Worm (Caenorhabditis elegans) whole organism, L2 larva: Measurements from ENCODE around the gene parp-2.

Source experiments
- Y55F3AM.14 ChIP-seq: fragments of 200-800 bp; sonication (Bioruptor generic); optimal IDR thresholded peaks from 2 replicates; lab custom pipeline; 2018; ENCODE audit warnings: mild to moderate bottlenecking, missing genetic modification characterization, missing compliant biosample characterization
- alr-1 ChIP-seq: fragments of 150-350 bp; optimal IDR thresholded peaks from 2 replicates; lab custom pipeline; 2014; ENCODE audit warnings: missing biosample characterization, missing genetic modification characterization
- blmp-1 ChIP-seq: sonication (generic microtip); optimal IDR thresholded peaks from 2 replicates; lab custom pipeline; 2017; ENCODE audit warnings: missing genetic modification characterization, mild to moderate bottlenecking, missing compliant biosample characterization, antibody characterized with exemption, moderate library complexity; ENCODE audit not compliant: insufficient read depth
- ceh-16 ChIP-seq: fragments of 150-350 bp; optimal IDR thresholded peaks from 2 replicates; lab custom pipeline; 2014; ENCODE audit warnings: missing biosample characterization, missing genetic modification characterization
- ceh-82 ChIP-seq: fragments of 150-350 bp; optimal IDR thresholded peaks from 2 replicates; lab custom pipeline; 2014; ENCODE audit warnings: missing biosample characterization, missing genetic modification characterization
- crh-2 ChIP-seq: sonication (generic microtip); optimal IDR thresholded peaks from 2 replicates; lab custom pipeline; 2017; ENCODE audit warnings: missing biosample characterization, missing genetic modification characterization
- dmd-4 ChIP-seq: sonication (generic microtip); optimal IDR thresholded peaks from 2 replicates; lab custom pipeline; 2017; ENCODE audit warnings: missing biosample characterization, missing genetic modification characterization
- egl-27 ChIP-seq: sonication (generic microtip); optimal IDR thresholded peaks from 3 replicates; lab custom pipeline; 2017; ENCODE audit warnings: missing biosample characterization, missing genetic modification reagents, missing genetic modification characterization
- fos-1 ChIP-seq: fragments of 150-350 bp; optimal IDR thresholded peaks from 2 replicates; lab custom pipeline; 2014; ENCODE audit warnings: missing biosample characterization, missing genetic modification characterization
- gmeb-1 ChIP-seq: fragments of 150-350 bp; optimal IDR thresholded peaks from 2 replicates; lab custom pipeline; 2014; ENCODE audit warnings: missing biosample characterization, missing genetic modification characterization
- mbf-1 ChIP-seq: sonication (generic microtip); optimal IDR thresholded peaks from 2 replicates; lab custom pipeline; 2017; ENCODE audit warnings: missing biosample characterization, missing genetic modification characterization
- mdl-1 ChIP-seq, 2 experiments: fragments of 150-350 bp in 1 of 2; sonication (generic microtip) in 1 of 2; optimal IDR thresholded peaks; 2 replicates each; lab custom pipeline; 2017; ENCODE audit warnings: missing biosample characterization in 2 of 2, missing genetic modification characterization in 2 of 2
- nhr-10 ChIP-seq: sonication (generic microtip); optimal IDR thresholded peaks from 2 replicates; lab custom pipeline; 2017; ENCODE audit warnings: missing biosample characterization, missing genetic modification characterization
- nhr-12 ChIP-seq: fragments of 150-350 bp; optimal IDR thresholded peaks from 2 replicates; lab custom pipeline; 2014; ENCODE audit warnings: missing biosample characterization, missing genetic modification characterization
- nhr-21 ChIP-seq: fragments of 150-350 bp; optimal IDR thresholded peaks from 2 replicates; lab custom pipeline; 2014; ENCODE audit warnings: missing biosample characterization, missing genetic modification characterization
- nhr-6 ChIP-seq: fragments of 150-350 bp; optimal IDR thresholded peaks from 2 replicates; lab custom pipeline; 2014; ENCODE audit warnings: missing biosample characterization, missing genetic modification characterization
- peb-1 ChIP-seq: fragments of 150-350 bp; optimal IDR thresholded peaks from 2 replicates; lab custom pipeline; 2014; ENCODE audit warnings: missing biosample characterization, missing genetic modification characterization
- sma-9 ChIP-seq, 2 experiments: fragments of 150-350 bp in 1 of 2; sonication (generic microtip) in 1 of 2; optimal IDR thresholded peaks; 2 replicates each; lab custom pipeline; 2014 to 2016; ENCODE audit warnings: missing genetic modification characterization in 2 of 2, mild to moderate bottlenecking in 1 of 2, missing biosample characterization in 1 of 2, missing compliant biosample characterization in 1 of 2, missing genetic modification reagents in 1 of 2, moderate library complexity in 1 of 2
- snpc-4 ChIP-seq: fragments of 150-350 bp; optimal IDR thresholded peaks from 2 replicates; lab custom pipeline; 2014; ENCODE audit warnings: missing biosample characterization, missing genetic modification characterization
- unc-39 ChIP-seq: fragments of 150-350 bp; optimal IDR thresholded peaks from 2 replicates; lab custom pipeline; 2014; ENCODE audit warnings: missing biosample characterization, missing genetic modification characterization
- unc-62 ChIP-seq: fragments of 150-350 bp; optimal IDR thresholded peaks from 2 replicates; lab custom pipeline; 2014; ENCODE audit warnings: missing biosample characterization, missing genetic modification reagents, missing genetic modification characterization
- zag-1 ChIP-seq: fragments of 150-350 bp; optimal IDR thresholded peaks from 2 replicates; lab custom pipeline; 2014; ENCODE audit warnings: missing biosample characterization, missing genetic modification characterization
- ztf-1 ChIP-seq: fragments of 200-800 bp; sonication (Bioruptor generic); conservative IDR thresholded peaks from 2 replicates; pipeline ENCODE4 v1.3.6; 2022; ENCODE audit warnings: missing genetic modification characterization, missing compliant biosample characterization

Gene parp-2

ce11 chrII:9625930-9626329 is 33.1 kb downstream of the parp-2 start:
- TF ChIP-seq egl-27 (tag; lab: Kevin White, UChicago) (no peak), nhr-6 (tag; lab: Kevin White, UChicago) (no peak), ceh-16 (tag; lab: Kevin White, UChicago) (no peak), unc-62 (no peak), crh-2 (tag; lab: Kevin White, UChicago) (no peak), gmeb-1 (no peak), Y55F3AM.14 (GFP tag; lab: Kevin White, UChicago) (no peak), dmd-4 (tag; lab: Kevin White, UChicago) (no peak), snpc-4 (tag; lab: Kevin White, UChicago) (no peak), alr-1 (no peak), nhr-12 (tag; lab: Kevin White, UChicago) (no peak), sma-9 (GFP tag; optimal IDR thresholded peaks at IDR 0.05; lab: Kevin White, UChicago) (no peak), sma-9 (tag; optimal IDR thresholded peaks at IDR 0.05; lab: Kevin White, UChicago) (no peak), nhr-21 (tag; lab: Kevin White, UChicago) (no peak), nhr-10 (tag; lab: Kevin White, UChicago) (no peak), ceh-82 (tag; lab: Kevin White, UChicago) (no peak)

ce11 chrII:9636300-9636699 is 43.5 kb downstream of the parp-2 start, which contains the start of gene ZK1307.7:
ZK1307.7 (plus strand) TSS chrII:9636600.
- no peak for TF ChIP-seq blmp-1
- no peak for TF ChIP-seq zag-1 (tag; lab: Kevin White, UChicago)
- no peak for TF ChIP-seq mbf-1 (tag; lab: Kevin White, UChicago)
- TF ChIP-seq peb-1 (tag; lab: Kevin White, UChicago), result no peak
- TF ChIP-seq Y55F3AM.14 (GFP tag; lab: Kevin White, UChicago), result no peak
- no peak for TF ChIP-seq unc-39 (tag; lab: Kevin White, UChicago)
- no peak for TF ChIP-seq unc-62
- TF ChIP-seq mdl-1 (tag; optimal IDR thresholded peaks at IDR 0.05; lab: Kevin White, UChicago), result no peak

- TF ChIP-seq peb-1 (tag; lab: Kevin White, UChicago) (no peak), ztf-1 (no peak), fos-1 (tag; lab: Kevin White, UChicago) (peak; percentile 11)
These were observed 51.6 kb downstream of the parp-2 start, which contains the start of gene fzr-1 for ce11 chrII:9644438-9644837. fzr-1 (minus strand) TSS chrII:9644466.
